Worm (Caenorhabditis elegans) whole organism, L4 larva: ENCODE results near the gene ZK616.8.

Source experiments
- F10B5.3 ChIP-seq: sonication (generic microtip); optimal IDR thresholded peaks from 2 replicates; lab custom pipeline; 2016; ENCODE audit warnings: mild to moderate bottlenecking, missing genetic modification characterization, missing compliant biosample characterization
- F26F4.8 ChIP-seq: fragments of 200-800 bp; sonication (Bioruptor generic); conservative IDR thresholded peaks from 2 replicates; pipeline ENCODE4 v1.3.6; 2022; ENCODE audit warnings: missing genetic modification characterization, missing compliant biosample characterization
- R02D3.7 ChIP-seq: fragments of 150-350 bp; sonication (generic microtip); optimal IDR thresholded peaks from 3 replicates; lab custom pipeline; 2014; ENCODE audit warnings: missing biosample characterization, missing genetic modification characterization
- T20F7.1 ChIP-seq: fragments of 200-800 bp; sonication (Bioruptor generic); optimal IDR thresholded peaks from 2 replicates; lab custom pipeline; 2018; ENCODE audit warnings: mild to moderate bottlenecking, missing genetic modification characterization, missing compliant biosample characterization
- T26A8.4 ChIP-seq: fragments of 200-800 bp; sonication (Bioruptor generic); IDR thresholded peaks from 2 replicates; pipeline ENCODE4 v1.3.6; 2022; ENCODE audit warnings: missing genetic modification characterization, missing compliant biosample characterization
- Y48G9A.11 ChIP-seq: fragments of 200-800 bp; sonication (Bioruptor generic); IDR thresholded peaks from 2 replicates; pipeline ENCODE4 v1.3.6; 2022; ENCODE audit warnings: missing genetic modification reagents, missing genetic modification characterization, missing compliant biosample characterization
- ZK337.2 ChIP-seq: fragments of 200-800 bp; sonication (Bioruptor generic); IDR thresholded peaks from 2 replicates; pipeline ENCODE4 v1.3.6; 2022; ENCODE audit warnings: missing genetic modification reagents, missing genetic modification characterization, missing compliant biosample characterization
- aly-2 ChIP-seq: sonication (generic microtip); optimal IDR thresholded peaks from 2 replicates; lab custom pipeline; 2018; ENCODE audit warnings: missing biosample characterization, missing genetic modification characterization
- ceh-20 ChIP-seq: fragments of 200-800 bp; sonication (Bioruptor generic); IDR thresholded peaks from 2 replicates; pipeline ENCODE4 v1.3.6; 2022; ENCODE audit warnings: missing genetic modification reagents, missing genetic modification characterization, missing compliant biosample characterization
- ceh-44 ChIP-seq: fragments of 200-800 bp; sonication (Bioruptor generic); IDR thresholded peaks from 2 replicates; pipeline ENCODE4 v1.3.6; 2022; ENCODE audit warnings: missing genetic modification reagents, missing genetic modification characterization, missing compliant biosample characterization
- ceh-82 ChIP-seq: sonication (generic microtip); optimal IDR thresholded peaks from 2 replicates; lab custom pipeline; 2017; ENCODE audit warnings: missing biosample characterization, missing genetic modification characterization
- ctbp-1 ChIP-seq: fragments of 200-800 bp; sonication (Bioruptor generic); IDR thresholded peaks from 2 replicates; pipeline ENCODE4 v1.3.6; 2022; ENCODE audit warnings: missing genetic modification reagents, missing genetic modification characterization, missing compliant biosample characterization
- daf-12 ChIP-seq: fragments of 150-350 bp; optimal IDR thresholded peaks from 2 replicates; lab custom pipeline; 2014; ENCODE audit warnings: missing biosample characterization, missing genetic modification reagents, missing genetic modification characterization
- daf-19 ChIP-seq: fragments of 200-800 bp; sonication (Bioruptor generic); conservative IDR thresholded peaks from 2 replicates; pipeline ENCODE4 v1.3.6; 2022; ENCODE audit warnings: missing genetic modification characterization, missing compliant biosample characterization
- dmd-6 ChIP-seq: fragments of 200-800 bp; sonication (Bioruptor generic); IDR thresholded peaks from 2 replicates; pipeline ENCODE4 v1.3.6; 2022; ENCODE audit warnings: missing genetic modification reagents, missing genetic modification characterization, missing compliant biosample characterization
- fkh-10 ChIP-seq: fragments of 150-350 bp; optimal IDR thresholded peaks from 2 replicates; lab custom pipeline; 2014; ENCODE audit warnings: missing biosample characterization, missing genetic modification reagents, missing genetic modification characterization
- lim-7 ChIP-seq: fragments of 200-800 bp; sonication (Bioruptor generic); IDR thresholded peaks from 2 replicates; pipeline ENCODE4 v1.3.6; 2022; ENCODE audit warnings: missing genetic modification characterization, missing compliant biosample characterization
- lin-1 ChIP-seq: fragments of 200-800 bp; sonication (Bioruptor generic); IDR thresholded peaks from 2 replicates; pipeline ENCODE4 v1.3.6; 2022; ENCODE audit warnings: missing genetic modification reagents, missing genetic modification characterization, missing compliant biosample characterization
- lin-15B ChIP-seq: fragments of 150-350 bp; sonication (generic microtip); optimal IDR thresholded peaks from 3 replicates; lab custom pipeline; 2014; ENCODE audit warnings: missing biosample characterization, missing genetic modification characterization
- lin-38 ChIP-seq: fragments of 200-800 bp; sonication (Bioruptor generic); IDR thresholded peaks from 2 replicates; pipeline ENCODE4 v1.3.6; 2022; ENCODE audit warnings: missing genetic modification reagents, missing genetic modification characterization, missing compliant biosample characterization
- lsy-2 ChIP-seq, 2 experiments: fragments of 150-350 bp in 1 of 2; sonication (generic microtip) in 1 of 2; optimal IDR thresholded peaks; 2 replicates each; lab custom pipeline; 2014 to 2017; ENCODE audit warnings: missing biosample characterization in 2 of 2, missing genetic modification characterization in 2 of 2
- nhr-10 ChIP-seq: fragments of 150-350 bp; optimal IDR thresholded peaks from 2 replicates; lab custom pipeline; 2014; ENCODE audit warnings: missing biosample characterization, missing genetic modification characterization
- nhr-102 ChIP-seq: sonication (generic microtip); optimal IDR thresholded peaks from 2 replicates; lab custom pipeline; 2016; ENCODE audit warnings: mild to moderate bottlenecking, missing genetic modification characterization, moderate library complexity, missing compliant biosample characterization
- nhr-42 ChIP-seq: fragments of 200-800 bp; sonication (Bioruptor generic); IDR thresholded peaks from 2 replicates; pipeline ENCODE4 v1.3.6; 2022; ENCODE audit warnings: missing genetic modification characterization, missing compliant biosample characterization
- nhr-48 ChIP-seq: sonication (generic microtip); optimal IDR thresholded peaks from 2 replicates; lab custom pipeline; 2016; ENCODE audit warnings: mild to moderate bottlenecking, missing genetic modification characterization, missing compliant biosample characterization
- nhr-77 ChIP-seq: fragments of 150-350 bp; optimal IDR thresholded peaks from 2 replicates; lab custom pipeline; 2014; ENCODE audit warnings: missing biosample characterization, missing genetic modification characterization
- pha-4 ChIP-seq, 2 experiments: fragments of 150-350 bp in 1 of 2; fragments of 200-800 bp in 1 of 2; sonication (Bioruptor generic) in 1 of 2; IDR thresholded peaks in 1 of 2; optimal IDR thresholded peaks in 1 of 2; 2 replicates each; pipeline versions ENCODE4 v1.3.6 to Lab custom; 2014 to 2022; ENCODE audit warnings: missing genetic modification characterization in 2 of 2, missing genetic modification reagents in 2 of 2, missing biosample characterization in 1 of 2, missing compliant biosample characterization in 1 of 2
- php-3 ChIP-seq: fragments of 200-800 bp; sonication (Bioruptor generic); IDR thresholded peaks from 2 replicates; pipeline ENCODE4 v1.3.6; 2022; ENCODE audit warnings: missing genetic modification reagents, missing genetic modification characterization, missing compliant biosample characterization
- pqm-1 ChIP-seq: sonication (generic microtip); optimal IDR thresholded peaks from 2 replicates; lab custom pipeline; 2017; ENCODE audit warnings: missing biosample characterization, missing genetic modification characterization
- saeg-2 ChIP-seq: fragments of 200-800 bp; sonication (Bioruptor generic); IDR thresholded peaks from 2 replicates; pipeline ENCODE4 v1.3.6; 2022; ENCODE audit warnings: missing genetic modification reagents, missing genetic modification characterization, missing compliant biosample characterization
- sdz-12 ChIP-seq: fragments of 200-800 bp; sonication (Bioruptor generic); optimal IDR thresholded peaks from 2 replicates; lab custom pipeline; 2018; ENCODE audit warnings: mild to moderate bottlenecking, missing genetic modification characterization, missing compliant biosample characterization
- spr-1 ChIP-seq: sonication (generic microtip); optimal IDR thresholded peaks from 2 replicates; lab custom pipeline; 2016; ENCODE audit warnings: mild to moderate bottlenecking, missing genetic modification characterization, missing compliant biosample characterization
- spr-3 ChIP-seq: fragments of 200-800 bp; sonication (Bioruptor generic); optimal IDR thresholded peaks from 2 replicates; lab custom pipeline; 2018; ENCODE audit warnings: mild to moderate bottlenecking, missing genetic modification characterization, missing compliant biosample characterization
- unc-39 ChIP-seq: sonication (generic microtip); optimal IDR thresholded peaks from 2 replicates; lab custom pipeline; 2017; ENCODE audit warnings: missing biosample characterization, missing genetic modification characterization
- unc-62 ChIP-seq, 3 experiments: fragments of 150-350 bp in 1 of 3; sonication (generic microtip); optimal IDR thresholded peaks in 2 of 3; peaks in 1 of 3; 1 replicate in 1 of 3; 2 replicates in 2 of 3; lab custom pipeline; 2014 to 2017; ENCODE audit warnings: missing biosample characterization in 3 of 3, missing genetic modification characterization in 3 of 3, missing genetic modification reagents in 3 of 3, missing genotype in 1 of 3
- zip-11 ChIP-seq: fragments of 200-800 bp; sonication (Bioruptor generic); IDR thresholded peaks from 2 replicates; pipeline ENCODE4 v1.3.6; 2022; ENCODE audit warnings: missing genetic modification characterization, missing compliant biosample characterization
- zip-2 ChIP-seq: fragments of 150-350 bp; optimal IDR thresholded peaks from 2 replicates; lab custom pipeline; 2014; ENCODE audit warnings: missing biosample characterization, missing genetic modification characterization

ZK616.8 gene

ce11 chrIV:5388477-5389065 lies 23.4 kb downstream of the ZK616.8 start, which contains the start of gene elo-6 (continued):
- no peak for TF ChIP-seq unc-62 (GFP tag; optimal IDR thresholded peaks at IDR 0.05 in 1 of 2; lab: Kevin White, UChicago)
- TF ChIP-seq unc-62 (tag; optimal IDR thresholded peaks at IDR 0.05; lab: Kevin White, UChicago), result no peak
- TF ChIP-seq nhr-42 (GFP tag; lab: Robert Waterston, UW), result no peak
- no peak for TF ChIP-seq unc-39 (tag; lab: Kevin White, UChicago)
- no peak for TF ChIP-seq sdz-12 (GFP tag; lab: Kevin White, UChicago)
- TF ChIP-seq fkh-10, result no peak
- TF ChIP-seq zip-2 (tag; lab: Kevin White, UChicago), result no peak
- TF ChIP-seq daf-19 (GFP tag; lab: Robert Waterston, UW), result no peak
- no peak for TF ChIP-seq F10B5.3 (tag; lab: Kevin White, UChicago)
- no peak for TF ChIP-seq lim-7 (GFP tag; lab: Robert Waterston, UW)
- TF ChIP-seq lin-1 (GFP tag; lab: Robert Waterston, UW), result peak; percentile 58; the same call in 1 of the 2 replicates
- TF ChIP-seq T26A8.4 (GFP tag; lab: Robert Waterston, UW), result no peak
- peak; percentile 90 for TF ChIP-seq php-3 (GFP tag; lab: Robert Waterston, UW)
- no peak for TF ChIP-seq daf-12 (tag; lab: Kevin White, UChicago)
- TF ChIP-seq pha-4 (GFP tag; IDR thresholded peaks at IDR 0.05; lab: Robert Waterston, UW), result no peak
- no peak for TF ChIP-seq pha-4 (tag; optimal IDR thresholded peaks at IDR 0.05; lab: Kevin White, UChicago)
- peak in 1 of 2 experiments; percentile 45 for TF ChIP-seq lsy-2 (tag; optimal IDR thresholded peaks at IDR 0.05; lab: Kevin White, UChicago)
- no peak for TF ChIP-seq aly-2 (tag; lab: Kevin White, UChicago)
- TF ChIP-seq ceh-82, result no peak
- no peak for TF ChIP-seq ZK337.2
- peak; percentile 46 for TF ChIP-seq nhr-102 (tag; lab: Kevin White, UChicago)
- TF ChIP-seq dmd-6 (GFP tag; lab: Robert Waterston, UW), result peak; percentile 67
- TF ChIP-seq zip-11 (GFP tag; lab: Robert Waterston, UW), result no peak
- TF ChIP-seq saeg-2 (GFP tag; lab: Robert Waterston, UW), result no peak
- no peak for TF ChIP-seq R02D3.7 (tag; lab: Kevin White, UChicago)
- peak; percentile 12 for TF ChIP-seq nhr-48
- TF ChIP-seq Y48G9A.11 (GFP tag; lab: Robert Waterston, UW), result no peak
- TF ChIP-seq lin-15B (tag; lab: Kevin White, UChicago), result no peak

ce11 chrIV:5385020-5385419 lies 27.0 kb downstream of the ZK616.8 start, which contains the start of gene F41H10.12:
Gene F41H10.12 (plus strand): TSS chrIV:5385320.
- TF ChIP-seq nhr-77 (no peak), daf-12 (tag; lab: Kevin White, UChicago) (no peak), lin-38 (GFP tag; lab: Robert Waterston, UW) (no peak), spr-1 (no peak), ceh-20 (no peak), F26F4.8 (GFP tag; lab: Robert Waterston, UW) (no peak), ctbp-1 (no peak), ceh-44 (no peak), nhr-10 (tag; lab: Kevin White, UChicago) (no peak), pqm-1 (tag; lab: Kevin White, UChicago) (no peak), spr-3 (GFP tag; lab: Kevin White, UChicago) (no peak), nhr-102 (tag; lab: Kevin White, UChicago) (no peak), T20F7.1 (GFP tag; lab: Kevin White, UChicago) (no peak)
- TF ChIP-seq, all 104 proteins: peak for 0

ce11 chrIV:5382609-5383008 lies 29.4 kb downstream of the ZK616.8 start, which contains the start of gene F41H10.1:
Gene F41H10.1 (plus strand): TSS chrIV:5382909.
- TF ChIP-seq T26A8.4 (GFP tag; lab: Robert Waterston, UW), result no peak
